Worm (Caenorhabditis elegans) whole organism, young adult: Measurements from ENCODE around the gene F45E10.2.

ENCODE experiments used
- D2030.7 ChIP-seq: fragments of 200-800 bp; sonication (Bioruptor generic); IDR thresholded peaks from 2 replicates; pipeline ENCODE4 v1.3.6; 2022; ENCODE audit warnings: missing genetic modification reagents, missing genetic modification characterization, missing compliant biosample characterization
- Y53G8AR.9 ChIP-seq: fragments of 200-800 bp; sonication (Bioruptor generic); conservative IDR thresholded peaks from 2 replicates; pipeline ENCODE4 v1.3.6; 2022; ENCODE audit warnings: missing genetic modification reagents, missing genetic modification characterization, missing compliant biosample characterization
- Y56A3A.18 ChIP-seq: fragments of 200-800 bp; sonication (Bioruptor generic); IDR thresholded peaks from 2 replicates; pipeline ENCODE4 v1.3.6; 2022; ENCODE audit warnings: missing genetic modification reagents, missing genetic modification characterization, missing compliant biosample characterization
- akir-1 ChIP-seq: fragments of 200-800 bp; sonication (Bioruptor generic); optimal IDR thresholded peaks from 2 replicates; lab custom pipeline; 2018; ENCODE audit warnings: mild to moderate bottlenecking, missing genetic modification characterization, moderate library complexity, missing compliant biosample characterization
- efl-1 ChIP-seq: fragments of 150-350 bp; optimal IDR thresholded peaks from 2 replicates; lab custom pipeline; 2014; ENCODE audit warnings: missing biosample characterization, missing genetic modification reagents, missing genetic modification characterization
- hmg-1.2 ChIP-seq: fragments of 200-800 bp; sonication (Bioruptor generic); IDR thresholded peaks from 2 replicates; pipeline ENCODE4 v1.3.6; 2022; ENCODE audit warnings: missing genetic modification reagents, missing genetic modification characterization, missing compliant biosample characterization
- lir-1 ChIP-seq: fragments of 200-800 bp; sonication (Bioruptor generic); conservative IDR thresholded peaks from 2 replicates; pipeline ENCODE4 v1.3.6; 2022; ENCODE audit warnings: missing genetic modification reagents, missing genetic modification characterization, missing compliant biosample characterization
- mcd-1 ChIP-seq: fragments of 200-800 bp; sonication (Bioruptor generic); IDR thresholded peaks from 2 replicates; pipeline ENCODE4 v1.3.6; 2022; ENCODE audit warnings: missing genetic modification reagents, missing genetic modification characterization, missing compliant biosample characterization
- tbp1 ChIP-seq: fragments of 200-800 bp; sonication (Bioruptor generic); optimal IDR thresholded peaks from 2 replicates; lab custom pipeline; 2018; ENCODE audit warnings: mild to moderate bottlenecking, missing genetic modification characterization, missing compliant biosample characterization

ce11 chrII:11052526-11052925, 2.6 kb downstream of the F45E10.2 start:
- no peak for TF ChIP-seq tbp1 (GFP tag; lab: Kevin White, UChicago)
- no peak for TF ChIP-seq D2030.7 (GFP tag; lab: Robert Waterston, UW)
- TF ChIP-seq efl-1 = no peak
- no peak for TF ChIP-seq Y53G8AR.9 (GFP tag; lab: Robert Waterston, UW)
- no peak for TF ChIP-seq Y56A3A.18 (GFP tag; lab: Robert Waterston, UW)
- no peak for TF ChIP-seq hmg-1.2 (GFP tag; lab: Robert Waterston, UW)
- TF ChIP-seq lir-1 (GFP tag; lab: Robert Waterston, UW) = no peak
- no peak for TF ChIP-seq akir-1
- TF ChIP-seq mcd-1 = no peak
